Fruit fly (Drosophila melanogaster): ENCODE data around the gene Dnaaf6.
A peak's percentile ranks its signal among the peaks of the same experiment; 100 is the strongest.

Gene Dnaaf6

DNA sequence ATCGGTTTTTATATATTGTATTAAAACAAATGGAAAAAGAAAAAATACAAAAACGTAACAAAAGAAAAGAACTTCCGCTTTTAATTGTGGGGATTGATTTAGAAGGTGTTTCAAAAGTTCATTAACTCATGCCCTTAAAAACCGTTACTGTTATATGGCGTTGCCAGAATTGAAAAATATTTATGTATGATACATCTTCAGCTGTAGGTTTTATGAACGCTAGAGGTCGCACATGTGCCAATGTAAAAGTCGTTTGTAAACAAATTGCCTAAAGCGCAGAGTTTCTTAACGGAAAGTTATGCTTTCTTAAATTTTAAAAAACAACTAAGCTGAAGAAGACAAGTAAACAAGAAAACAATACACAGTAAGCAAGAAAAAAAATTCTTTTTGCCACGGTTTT lies 13.0 kb upstream of the Dnaaf6 start (continued):
- TF ChIP-seq CG4282 (GFP tag; optimal IDR thresholded peaks at IDR 0.05) = no peak
- TF ChIP-seq Ets97D (GFP tag; optimal IDR thresholded peaks at IDR 0.05) = peak; percentile 42
- TF ChIP-seq CG10267 (tag; optimal IDR thresholded peaks at IDR 0.05) = peak; percentile 22
- 0 out of 3 replicates have a peak, but pooled peaks have one; percentile 28 for TF ChIP-seq CG17361 (GFP tag; IDR thresholded peaks at IDR 0.05)
- TF ChIP-seq CG4820 (GFP tag; optimal IDR thresholded peaks at IDR 0.05) = no peak
- peak in 1 of 2 experiments; percentile 25 for TF ChIP-seq Pdp1 (GFP tag; optimal IDR thresholded peaks at IDR 0.05)
- peak; percentile 90 for TF ChIP-seq CG2199 (GFP tag; IDR thresholded peaks at IDR 0.05)
- TF ChIP-seq NfI (GFP tag; optimal IDR thresholded peaks at IDR 0.05) = no peak
- TF ChIP-seq CG1603 (tag; optimal IDR thresholded peaks at IDR 0.05) = peak; percentile 27
- TF ChIP-seq gem (tag; optimal IDR thresholded peaks at IDR 0.05) = peak; percentile 21
- TF ChIP-seq CG11456 (GFP tag; IDR thresholded peaks at IDR 0.05) = peak; percentile 58; the same call in 1 of the 3 replicates
- peak; percentile 22 for TF ChIP-seq pita (GFP tag; optimal IDR thresholded peaks at IDR 0.05)
- no peak for TF ChIP-seq ro (GFP tag; IDR thresholded peaks at IDR 0.05)
- no peak for TF ChIP-seq Ravus (GFP tag; IDR thresholded peaks at IDR 0.05)
- TF ChIP-seq CTCF (GFP tag; optimal IDR thresholded peaks at IDR 0.05) = peak; percentile 98
- TF ChIP-seq chm (GFP tag; IDR thresholded peaks at IDR 0.05) = no peak
- TF ChIP-seq chinmo (GFP tag; IDR thresholded peaks at IDR 0.05; ENCODE audit: partially characterized antibody) = no peak
- no peak for TF ChIP-seq Camta (GFP tag; optimal IDR thresholded peaks at IDR 0.05)

DNA sequence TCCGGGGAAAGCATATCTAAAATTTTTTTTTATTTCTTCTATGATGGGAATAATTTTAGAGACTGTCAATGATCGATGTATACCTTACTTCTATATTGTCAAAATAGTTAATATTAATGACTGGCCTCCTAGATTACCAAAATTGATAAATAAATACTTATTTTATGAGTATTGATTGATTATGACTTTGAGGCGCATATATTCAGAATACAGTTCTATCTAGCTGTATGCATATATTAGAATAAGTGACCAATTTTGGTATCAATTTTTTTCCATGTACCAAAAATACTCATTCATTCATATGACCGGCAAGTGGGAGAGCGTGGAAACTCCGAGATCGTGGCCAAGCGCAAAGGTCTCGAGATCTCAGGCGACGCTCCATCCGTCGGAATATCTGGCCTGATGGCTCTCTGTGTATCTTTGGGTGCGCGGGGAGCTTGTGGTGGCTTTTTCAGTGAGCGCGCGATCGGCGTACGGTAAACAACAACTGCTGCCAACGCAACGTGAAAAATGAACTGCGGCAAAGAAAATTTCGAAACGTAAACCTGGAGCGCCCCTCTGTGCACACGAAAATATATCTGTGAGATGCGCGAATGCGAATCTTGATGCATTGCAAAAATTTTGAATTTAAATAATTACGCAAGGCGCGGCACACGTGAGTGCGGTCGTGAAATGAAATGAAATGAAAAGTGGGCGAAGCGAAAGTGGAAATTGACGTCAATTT lies 12.0 kb upstream of the Dnaaf6 start, which contains the start of the genes CG43121 and ome:
TSS of gene CG43121 (minus strand) at position 51 of the 724 bp plus-strand sequence.
TSS of gene ome (plus strand) at position 453 of the 724 bp plus-strand sequence.
- TF ChIP-seq CG30431 (GFP tag; optimal IDR thresholded peaks at IDR 0.05) (no peak), en (GFP tag; optimal IDR thresholded peaks at IDR 0.05) (no peak), CG11695 (GFP tag; IDR thresholded peaks at IDR 0.05) (no peak), CG14965 (GFP tag; optimal IDR thresholded peaks at IDR 0.05; ENCODE audit: borderline replicate concordance) (no peak), CG4707 (GFP tag; optimal IDR thresholded peaks at IDR 0.05) (no peak), CG6683 (GFP tag; optimal IDR thresholded peaks at IDR 0.05) (no peak), pita (GFP tag; optimal IDR thresholded peaks at IDR 0.05) (no peak), bowl (GFP tag; IDR thresholded peaks at IDR 0.05) (no peak), ken (GFP tag; IDR thresholded peaks at IDR 0.05) (0 out of 3 replicates have a peak, but pooled peaks have one; percentile 30), org-1 (GFP tag; optimal IDR thresholded peaks at IDR 0.05) (no peak), dpn (GFP tag; optimal IDR thresholded peaks at IDR 0.05) (no peak), tup (GFP tag; optimal IDR thresholded peaks at IDR 0.05) (no peak), CG15601 (tag; optimal IDR thresholded peaks at IDR 0.05) (no peak), CG30403 (GFP tag; optimal IDR thresholded peaks at IDR 0.05) (peak; percentile 26), gro (GFP tag; optimal IDR thresholded peaks at IDR 0.05) (no peak), CG6854 (GFP tag; optimal IDR thresholded peaks at IDR 0.05) (no peak), kah (GFP tag; optimal IDR thresholded peaks at IDR 0.05) (no peak), CG18011 (GFP tag; optimal IDR thresholded peaks at IDR 0.05) (no peak), CG3838 (GFP tag; optimal IDR thresholded peaks at IDR 0.05) (no peak), E2f1 (GFP tag; IDR thresholded peaks at IDR 0.05) (peak; percentile 12; the same call in 1 of the 2 replicates), CG8765 (GFP tag; IDR thresholded peaks at IDR 0.05) (no peak), CG33557 (GFP tag; optimal IDR thresholded peaks at IDR 0.05) (no peak), CG3847 (GFP tag; IDR thresholded peaks at IDR 0.05) (no peak), CHES-1-like (GFP tag; optimal IDR thresholded peaks at IDR 0.05) (no peak), CG12659 (GFP tag; optimal IDR thresholded peaks at IDR 0.05) (peak; percentile 11), CG13624 (GFP tag; optimal IDR thresholded peaks at IDR 0.05) (peak; percentile 12), Jarid2 (GFP tag; optimal IDR thresholded peaks at IDR 0.05) (peak; percentile 55), tll (GFP tag; optimal IDR thresholded peaks at IDR 0.05) (no peak), CG1647 (GFP tag; optimal IDR thresholded peaks at IDR 0.05) (no peak), CG13296 (GFP tag; optimal IDR thresholded peaks at IDR 0.05) (peak; percentile 55), Atf-2 (GFP tag; optimal IDR thresholded peaks at IDR 0.05) (no peak), CG7556 (GFP tag; optimal IDR thresholded peaks at IDR 0.05) (no peak), HLH54F (GFP tag; optimal IDR thresholded peaks at IDR 0.05) (no peak)
